Fruit fly (Drosophila melanogaster) Kc167 (cell line): Measurements from ENCODE around the gene flw.

Experiments used
- Myc ChIP-seq: fragments of >200 bp; optimal IDR thresholded peaks from 2 replicates; lab custom pipeline; 2017; ENCODE audit warnings: missing external identifiers
- Sin3A ChIP-seq: fragments of >200 bp; optimal IDR thresholded peaks from 2 replicates; lab custom pipeline; 2018; ENCODE audit warnings: missing external identifiers
- h ChIP-seq: fragments of >200 bp; optimal IDR thresholded peaks from 3 replicates; lab custom pipeline; 2018; ENCODE audit warnings: missing external identifiers
- insv ChIP-seq: fragments of >200 bp; optimal IDR thresholded peaks from 3 replicates; lab custom pipeline; 2018; ENCODE audit warnings: missing external identifiers
- psq ChIP-seq: fragments of >200 bp; optimal IDR thresholded peaks from 2 replicates; lab custom pipeline; 2017; ENCODE audit warnings: missing external identifiers
- ttk ChIP-seq: sonication (Bioruptor generic); optimal IDR thresholded peaks from 2 replicates; lab custom pipeline; 2017; ENCODE audit warnings: missing external identifiers

Gene flw

DNA sequence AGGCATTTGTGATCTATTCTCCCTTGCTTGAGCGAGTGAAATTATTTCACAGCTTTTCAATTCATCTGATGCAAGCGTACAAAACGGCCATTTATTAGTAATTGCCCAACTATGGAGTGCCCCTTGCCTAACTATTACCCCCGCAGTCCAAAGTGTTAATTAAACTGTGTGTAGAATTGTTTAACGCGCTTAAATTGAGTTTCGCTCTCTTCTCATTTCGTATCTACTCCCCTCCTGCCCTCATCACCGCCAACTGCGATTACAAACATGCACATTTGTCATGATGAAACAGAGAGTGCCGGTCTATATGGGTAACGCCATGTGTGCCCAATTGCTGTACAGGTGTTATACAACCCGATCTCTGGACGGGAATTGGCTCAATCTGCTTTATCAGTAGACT, 16.0 kb upstream of the flw start:
- TF ChIP-seq Sin3A (no peak), Myc (lab: Kevin White, UChicago) (no peak), psq (no peak)

DNA sequence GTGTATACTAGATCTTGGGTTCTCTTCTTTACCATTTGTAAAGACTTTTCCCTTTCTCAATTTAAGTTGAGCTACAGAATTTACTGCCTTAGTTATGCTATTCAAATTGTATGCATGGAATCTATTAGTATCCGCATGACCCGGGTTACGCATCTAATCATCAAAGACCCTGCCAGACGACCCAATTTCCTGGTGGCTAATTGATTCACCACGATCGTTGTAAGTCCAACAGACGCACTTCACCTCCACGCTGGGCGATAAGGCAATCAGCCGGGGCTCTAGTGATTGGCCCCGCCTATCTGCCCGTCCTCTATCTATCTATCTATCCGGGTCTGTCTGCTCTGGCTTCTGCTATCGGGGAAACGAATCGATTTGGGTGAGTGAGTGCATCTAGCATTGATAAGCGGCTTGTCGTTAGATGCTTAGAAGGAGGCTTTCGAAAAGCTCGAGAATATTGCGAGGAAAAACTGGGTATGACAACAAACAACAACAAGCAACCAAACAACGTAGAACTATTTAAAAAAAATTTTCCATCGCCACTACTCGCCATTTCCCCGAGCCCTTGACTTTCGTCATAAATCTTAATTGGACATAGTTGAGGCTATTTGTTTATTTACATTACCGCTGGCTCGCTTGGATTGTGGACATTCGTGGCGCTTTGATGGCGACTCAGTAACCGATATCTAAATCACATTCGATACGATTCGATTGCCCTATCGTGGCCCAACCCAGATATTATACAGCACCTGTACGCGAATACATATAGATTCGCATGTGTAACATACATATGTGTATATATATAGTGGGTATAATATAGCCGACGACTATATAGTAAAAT, 15.3 kb upstream of the flw start:
- no peak for TF ChIP-seq h
- no peak for TF ChIP-seq insv
- TF ChIP-seq Sin3A = no peak
- TF ChIP-seq Myc (lab: Kevin White, UChicago) = no peak
- no peak for TF ChIP-seq psq
- no peak for TF ChIP-seq ttk (lab: Kevin White, UChicago)

DNA sequence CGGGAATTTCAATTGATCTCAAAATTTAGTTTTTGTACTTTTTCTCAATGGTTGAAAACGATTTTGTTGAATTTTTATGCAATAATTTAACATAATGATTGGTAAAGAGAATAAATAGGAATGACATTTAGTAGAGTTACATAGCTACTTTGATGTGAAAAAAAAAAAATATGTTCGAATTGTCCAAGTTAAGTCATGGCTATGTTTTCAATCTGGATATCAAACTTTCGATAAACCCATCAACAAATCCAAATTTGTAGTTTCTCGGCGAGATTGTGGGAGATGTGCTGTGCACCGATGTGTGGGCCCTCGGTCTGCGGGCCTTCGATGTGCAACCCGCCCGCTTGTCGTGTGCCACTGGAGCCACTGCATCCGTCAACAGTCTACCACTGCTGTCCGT, 10.5 kb upstream of the flw start, which contains the start of the genes CG32686 and CG2898:
CG32686 (minus strand) TSS at position 101 of the 400 bp plus-strand sequence.
CG2898 (plus strand) TSS at position 159 of the 400 bp plus-strand sequence.
- TF ChIP-seq Sin3A (no peak), h (no peak), ttk (lab: Kevin White, UChicago) (no peak), Myc (lab: Kevin White, UChicago) (no peak), psq (no peak), insv (no peak)

dm6 chrX:10381252-10381651, 4.5 kb upstream of the flw start, which contains the start of gene CG32681:
Gene CG32681, minus strand, starts transcription at chrX:10381352.
- TF ChIP-seq h (no peak), insv (no peak), ttk (lab: Kevin White, UChicago) (no peak), Sin3A (no peak), psq (no peak)

dm6 chrX:10384947-10385346, 813 bp upstream of the flw start:
- TF ChIP-seq insv (no peak), Myc (lab: Kevin White, UChicago) (no peak), Sin3A (no peak), ttk (lab: Kevin White, UChicago) (no peak), h (no peak), psq (no peak)

DNA sequence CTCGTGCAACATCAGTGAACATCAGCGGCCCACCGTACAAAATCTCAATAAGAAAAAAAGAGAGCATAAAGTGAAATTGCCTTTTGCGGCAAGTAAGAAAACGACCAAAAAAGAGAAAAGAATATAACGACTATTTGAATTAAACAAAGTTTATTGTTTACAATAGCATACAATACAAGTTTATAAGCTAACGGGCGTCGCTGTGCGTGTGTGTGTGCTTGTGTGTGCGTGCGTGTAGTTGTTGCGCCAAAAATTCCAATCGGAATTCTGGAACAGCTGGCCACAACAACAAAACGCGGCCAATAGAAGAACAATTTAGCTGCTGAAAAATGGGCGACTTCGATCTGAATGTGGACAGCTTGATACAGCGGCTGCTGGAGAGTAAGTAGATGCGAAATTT, 423 bp downstream of the flw start:
- TF ChIP-seq ttk (lab: Kevin White, UChicago) (no peak), Myc (lab: Kevin White, UChicago) (no peak), Sin3A (no peak), insv (no peak), psq (no peak)

DNA sequence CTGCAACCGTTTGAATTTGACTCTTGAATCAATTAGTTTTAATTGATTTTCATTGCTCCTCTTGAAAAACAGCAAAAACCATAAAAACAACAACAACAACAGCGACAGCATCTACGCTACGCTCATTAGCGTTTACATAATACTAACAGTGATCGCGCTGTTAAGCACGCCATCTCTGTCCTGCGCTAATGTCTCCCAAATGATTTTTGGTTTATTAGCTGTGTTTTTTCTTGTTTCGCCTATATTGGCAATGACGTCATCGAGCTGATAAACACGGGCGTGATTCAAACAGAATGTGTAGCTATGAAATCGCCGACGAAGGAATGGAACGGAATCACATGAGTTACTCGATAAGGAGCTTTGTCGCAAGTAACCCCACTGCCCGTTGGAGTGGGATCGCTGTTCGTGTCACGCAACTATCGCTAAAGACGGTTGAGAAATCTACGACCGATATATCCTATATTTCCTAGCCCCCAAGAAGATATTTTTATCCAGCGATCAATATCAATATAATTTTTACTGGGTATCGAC, 1.1 kb downstream of the flw start:
- no peak for TF ChIP-seq Myc (lab: Kevin White, UChicago)
- no peak for TF ChIP-seq ttk (lab: Kevin White, UChicago)
- no peak for TF ChIP-seq Sin3A
- TF ChIP-seq psq = no peak
- TF ChIP-seq h = no peak
- no peak for TF ChIP-seq insv

dm6 chrX:10387672-10388071, 1.9 kb downstream of the flw start:
- TF ChIP-seq ttk (lab: Kevin White, UChicago) (no peak), Myc (lab: Kevin White, UChicago) (no peak), psq (no peak), Sin3A (no peak), insv (no peak), h (no peak)

- TF ChIP-seq Sin3A = no peak
- no peak for TF ChIP-seq Myc (lab: Kevin White, UChicago)
- TF ChIP-seq h = no peak
- TF ChIP-seq ttk (lab: Kevin White, UChicago) = no peak
- TF ChIP-seq insv = no peak
- no peak for TF ChIP-seq psq
These were observed 11.1 kb downstream of the flw start for dm6 chrX:10396832-10397231.

DNA sequence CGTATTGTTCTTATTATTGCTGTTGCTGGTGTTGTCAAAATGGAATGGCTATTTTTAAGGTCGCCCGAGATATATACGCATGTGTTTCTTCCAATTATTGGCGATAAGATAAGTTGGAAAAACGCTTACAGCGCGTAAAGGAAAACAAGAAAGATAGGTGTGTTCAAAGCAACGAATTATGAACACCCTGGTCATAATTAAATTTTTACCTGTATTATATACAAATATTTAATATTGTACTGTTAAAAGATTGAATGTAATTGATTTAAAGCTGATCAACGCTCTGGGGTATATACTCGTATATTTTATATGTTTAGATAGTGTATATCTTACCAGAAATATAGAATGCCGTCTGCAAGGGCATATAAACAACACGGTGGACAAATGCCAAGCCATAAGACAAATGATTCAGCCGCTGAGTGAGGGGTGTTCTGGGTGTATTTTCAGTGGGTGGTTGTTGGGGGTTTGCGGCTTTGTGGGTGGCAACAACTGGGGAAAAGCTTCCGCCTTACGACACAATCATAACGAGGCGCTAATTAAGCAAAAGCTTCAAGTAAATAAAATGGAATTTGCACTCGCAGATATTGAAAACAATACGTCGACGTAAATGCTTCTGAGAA, 11.9 kb downstream of the flw start:
- TF ChIP-seq insv = no peak
- TF ChIP-seq ttk (lab: Kevin White, UChicago) = no peak
- TF ChIP-seq psq = no peak
- TF ChIP-seq Sin3A = no peak

dm6 chrX:10398959-10399358, 13.2 kb downstream of the flw start:
- TF ChIP-seq psq (no peak), Sin3A (no peak), ttk (lab: Kevin White, UChicago) (no peak)

DNA sequence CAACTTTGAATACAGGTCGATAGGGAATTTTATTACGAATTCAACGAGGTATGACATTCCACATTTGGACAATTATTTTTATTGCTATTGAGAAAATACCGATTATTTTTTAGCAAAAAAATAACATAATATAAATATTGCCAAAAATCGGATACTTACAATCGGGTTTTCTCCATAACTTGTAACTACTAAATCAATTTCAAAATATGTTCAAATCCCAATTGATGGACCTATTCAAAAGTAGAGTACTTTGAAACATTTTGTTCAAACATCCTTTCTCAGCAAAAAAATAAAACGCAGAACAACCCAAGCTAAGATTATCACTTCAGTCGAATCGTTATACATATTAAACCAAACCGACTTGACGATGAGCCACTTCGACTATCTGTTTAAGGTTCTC, 31.4 kb downstream of the flw start, which contains the start of gene RabX2:
RabX2 (plus strand) TSS at position 301 of the 400 bp plus-strand sequence.
- no peak for TF ChIP-seq Myc (lab: Kevin White, UChicago)
- TF ChIP-seq ttk (lab: Kevin White, UChicago) = no peak
- no peak for TF ChIP-seq insv
- TF ChIP-seq psq = no peak
- TF ChIP-seq h = no peak
- no peak for TF ChIP-seq Sin3A

dm6 chrX:10432712-10433111, 47.0 kb downstream of the flw start, which contains the start of gene CG12640:
Gene CG12640, minus strand, starts transcription at chrX:10432812.
- TF ChIP-seq ttk (lab: Kevin White, UChicago) (no peak), Myc (lab: Kevin White, UChicago) (no peak), psq (no peak), Sin3A (no peak), insv (no peak), h (no peak)
